Worm (Caenorhabditis elegans) whole organism, mixed stage, embryonic: ENCODE results near the gene madd-2.

Source experiments
- lin-13 ChIP-seq: fragments of 150-350 bp; optimal IDR thresholded peaks from 2 replicates; lab custom pipeline; 2014; ENCODE audit warnings: missing biosample characterization, missing genetic modification characterization
- mab-5 ChIP-seq: fragments of 150-350 bp; optimal IDR thresholded peaks from 2 replicates; lab custom pipeline; 2014; ENCODE audit warnings: missing biosample characterization, missing genetic modification characterization
- mls-2 ChIP-seq: sonication (generic microtip); optimal IDR thresholded peaks from 2 replicates; lab custom pipeline; 2016; ENCODE audit warnings: mild to moderate bottlenecking, missing genetic modification characterization, moderate library complexity, missing compliant biosample characterization
- nhr-12 ChIP-seq: fragments of 150-350 bp; optimal IDR thresholded peaks from 2 replicates; lab custom pipeline; 2014; ENCODE audit warnings: missing biosample characterization, missing genetic modification characterization
- pha-4 ChIP-seq: fragments of 150-350 bp; optimal IDR thresholded peaks from 2 replicates; lab custom pipeline; 2018; ENCODE audit warnings: missing biosample characterization, missing genetic modification reagents, missing genetic modification characterization
- unc-120 ChIP-seq: sonication (generic microtip); optimal IDR thresholded peaks from 2 replicates; lab custom pipeline; 2017; ENCODE audit warnings: missing genetic modification characterization, missing compliant biosample characterization; ENCODE audit not compliant: poor library complexity, severe bottlenecking

DNA sequence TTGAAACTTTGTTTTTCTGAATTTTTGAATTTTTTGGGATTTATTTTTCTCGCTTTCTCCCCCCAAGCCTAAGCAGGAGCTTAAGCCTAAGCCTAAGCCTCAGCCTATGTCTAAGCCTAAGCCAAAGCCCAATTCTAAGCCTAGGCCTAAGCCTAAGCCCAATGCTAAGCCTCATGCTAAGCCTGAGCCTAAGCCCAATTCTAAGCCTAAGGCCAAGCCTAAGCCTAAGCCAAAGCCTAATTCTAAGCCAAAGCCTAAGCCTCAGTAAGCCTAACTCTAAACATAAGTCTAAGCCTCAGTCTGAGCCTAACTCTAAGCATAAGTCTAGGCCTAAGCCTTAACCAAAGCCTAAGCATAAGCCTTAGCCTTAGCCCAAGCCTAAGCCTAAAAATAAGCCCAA is 7.2 kb upstream of the madd-2 start:
- TF ChIP-seq unc-120 (tag; lab: Kevin White, UChicago), result no peak
- TF ChIP-seq pha-4, result no peak
- TF ChIP-seq lin-13, result no peak
- TF ChIP-seq mab-5, result no peak
- TF ChIP-seq nhr-12 (tag; lab: Kevin White, UChicago), result no peak
- TF ChIP-seq mls-2 (tag; lab: Kevin White, UChicago), result no peak
